Fruit fly (Drosophila melanogaster) whole organism, prepupa: ENCODE data around the gene mTerf3.

Experiments used
- CG10669 ChIP-seq: fragments of 200-800 bp; sonication (Bioruptor generic); optimal IDR thresholded peaks from 3 replicates; lab custom pipeline; 2018; ENCODE audit warnings: missing biosample characterization, mild to moderate bottlenecking, missing genetic modification characterization, moderate library complexity
- CG16779 ChIP-seq: fragments of 200-800 bp; sonication (Bioruptor generic); optimal IDR thresholded peaks from 3 replicates; lab custom pipeline; 2017; ENCODE audit warnings: missing biosample characterization, mild to moderate bottlenecking, missing genetic modification characterization
- CG6854 ChIP-seq: fragments of 200-800 bp; sonication (Bioruptor generic); optimal IDR thresholded peaks from 2 replicates; lab custom pipeline; 2017; ENCODE audit warnings: missing biosample characterization, mild to moderate bottlenecking, missing genetic modification characterization
- CG9139 ChIP-seq: fragments of 200-800 bp; sonication (Bioruptor generic); optimal IDR thresholded peaks from 3 replicates; lab custom pipeline; 2017; ENCODE audit warnings: missing biosample characterization, mild to moderate bottlenecking, missing genetic modification characterization
- Ets21C ChIP-seq: fragments of 200-800 bp; sonication (Bioruptor generic); optimal IDR thresholded peaks from 3 replicates; lab custom pipeline; 2016; ENCODE audit warnings: missing biosample characterization, missing genetic modification characterization
- Smox ChIP-seq: fragments of 200-800 bp; sonication (Bioruptor generic); optimal IDR thresholded peaks from 3 replicates; lab custom pipeline; 2016; ENCODE audit warnings: missing biosample characterization, missing genetic modification characterization
- Sox102F ChIP-seq: fragments of 200-800 bp; sonication (Bioruptor generic); optimal IDR thresholded peaks from 2 replicates; lab custom pipeline; 2016; ENCODE audit warnings: missing biosample characterization, mild to moderate bottlenecking, missing genetic modification characterization
- dsx ChIP-seq: fragments of 200-800 bp; optimal IDR thresholded peaks from 3 replicates; lab custom pipeline; 2019; ENCODE audit warnings: missing biosample characterization, mild to moderate bottlenecking, missing genetic modification characterization, moderate library complexity; ENCODE audit not compliant: poor library complexity, severe bottlenecking
- net ChIP-seq: fragments of 200-800 bp; sonication (Bioruptor generic); optimal IDR thresholded peaks from 3 replicates; lab custom pipeline; 2016; ENCODE audit warnings: missing biosample characterization, missing genetic modification characterization
- ss ChIP-seq, 2 experiments: fragments of 200-800 bp; sonication (Bioruptor generic); optimal IDR thresholded peaks; 2 replicates in 1 of 2; 3 replicates in 1 of 2; lab custom pipeline; 2017 to 2018; ENCODE audit warnings: mild to moderate bottlenecking in 2 of 2, missing biosample characterization in 2 of 2, missing genetic modification characterization in 2 of 2, moderate library complexity in 1 of 2

dm6 chr3L:20551862-20552261 lies 31.3 kb upstream of the mTerf3 start:
- TF ChIP-seq CG9139 (GFP tag; lab: Kevin White, UChicago) (peak; percentile 27), ss (GFP tag; optimal IDR thresholded peaks at IDR 0.05; lab: Kevin White, UChicago) (peak; percentile 15 to 39), Ets21C (GFP tag; lab: Kevin White, UChicago) (peak; percentile 38), CG6854 (no peak), CG16779 (tag; lab: Kevin White, UChicago) (no peak), dsx (GFP tag; lab: Kevin White, UChicago) (peak; percentile 58), net (GFP tag; lab: Kevin White, UChicago) (peak; percentile 52), CG10669 (peak; percentile 67), Sox102F (peak; percentile 46), Smox (GFP tag; lab: Kevin White, UChicago) (peak; percentile 52)
